Fruit fly (Drosophila melanogaster) whole organism, embryonic: ENCODE results near the gene CG3448.

Experiments used
- Asciz ChIP-seq: fragments of 200-800 bp; sonication (Bioruptor generic); optimal IDR thresholded peaks from 2 replicates; lab custom pipeline; 2017; ENCODE audit warnings: missing biosample characterization, mild to moderate bottlenecking, missing genetic modification characterization, missing genetic modification reagents
- Bgb ChIP-seq: fragments of 200-800 bp; sonication (Bioruptor generic); IDR thresholded peaks from 2 replicates; pipeline ENCODE4 v1.3.6; 2022; ENCODE audit warnings: missing biosample characterization, missing genetic modification characterization; ENCODE audit not compliant: partially characterized antibody
- C15 ChIP-seq: fragments of 200-800 bp; sonication (Bioruptor generic); IDR thresholded peaks from 3 replicates; pipeline ENCODE4 v1.3.6; 2022; ENCODE audit warnings: missing biosample characterization, missing genetic modification characterization
- CG11560 ChIP-seq: fragments of 200-800 bp; sonication (Bioruptor generic); IDR thresholded peaks from 3 replicates; pipeline ENCODE4 v1.3.6; 2022; ENCODE audit warnings: missing biosample characterization, missing genetic modification characterization
- CG12659 ChIP-seq: fragments of 200-800 bp; sonication (Bioruptor generic); optimal IDR thresholded peaks from 3 replicates; lab custom pipeline; 2017; ENCODE audit warnings: mild to moderate bottlenecking, missing biosample characterization, missing genetic modification reagents, missing genetic modification characterization
- CG14667 ChIP-seq: fragments of 200-800 bp; sonication (Bioruptor generic); IDR thresholded peaks from 2 replicates; pipeline ENCODE4 v1.3.6; 2022; ENCODE audit warnings: missing biosample characterization, missing genetic modification characterization
- CG1602 ChIP-seq: fragments of 200-800 bp; sonication (Bioruptor generic); optimal IDR thresholded peaks from 3 replicates; lab custom pipeline; 2016; ENCODE audit warnings: missing biosample characterization, missing genetic modification characterization
- CG17568 ChIP-seq: fragments of 200-800 bp; sonication (Bioruptor generic); optimal IDR thresholded peaks from 2 replicates; lab custom pipeline; 2018; ENCODE audit warnings: missing biosample characterization, mild to moderate bottlenecking, missing genetic modification characterization, moderate library complexity
- CG18764 ChIP-seq: fragments of 200-800 bp; sonication (Bioruptor generic); optimal IDR thresholded peaks from 3 replicates; lab custom pipeline; 2016; ENCODE audit warnings: missing biosample characterization, missing genetic modification characterization
- CG31365 ChIP-seq: fragments of 200-800 bp; sonication (Bioruptor generic); optimal IDR thresholded peaks from 2 replicates; lab custom pipeline; 2018; ENCODE audit warnings: missing biosample characterization, mild to moderate bottlenecking, missing genetic modification characterization
- CG33213 ChIP-seq: fragments of 200-800 bp; sonication (Bioruptor generic); optimal IDR thresholded peaks from 3 replicates; lab custom pipeline; 2016; ENCODE audit warnings: missing biosample characterization, missing genetic modification characterization
- CG3407 ChIP-seq: fragments of 200-800 bp; sonication (Bioruptor generic); optimal IDR thresholded peaks from 2 replicates; lab custom pipeline; 2018; ENCODE audit warnings: missing biosample characterization, mild to moderate bottlenecking, missing genetic modification characterization
- CG4360 ChIP-seq: fragments of 200-800 bp; sonication (Bioruptor generic); IDR thresholded peaks from 2 replicates; pipeline ENCODE4 v1.3.6; 2022; ENCODE audit warnings: missing biosample characterization, missing genetic modification characterization
- CG7786 ChIP-seq: fragments of 200-800 bp; sonication (Bioruptor generic); optimal IDR thresholded peaks from 2 replicates; lab custom pipeline; 2016; ENCODE audit warnings: missing biosample characterization, missing genetic modification characterization
- Chrac-16 ChIP-seq: fragments of 200-800 bp; sonication (Bioruptor generic); optimal IDR thresholded peaks from 3 replicates; lab custom pipeline; 2016; ENCODE audit warnings: missing biosample characterization, missing genetic modification characterization
- CrebB ChIP-seq: fragments of 200-800 bp; sonication (Bioruptor generic); optimal IDR thresholded peaks from 3 replicates; lab custom pipeline; 2018; ENCODE audit warnings: missing biosample characterization, mild to moderate bottlenecking, missing genetic modification characterization
- Doc2 ChIP-seq: fragments of 200-800 bp; sonication (Bioruptor generic); IDR thresholded peaks from 2 replicates; pipeline ENCODE4 v1.3.6; 2022; ENCODE audit warnings: missing biosample characterization, missing genetic modification characterization
- ERR ChIP-seq: fragments of 200-800 bp; sonication (Bioruptor generic); optimal IDR thresholded peaks from 2 replicates; lab custom pipeline; 2016; ENCODE audit warnings: missing biosample characterization, missing genetic modification characterization
- Elba2 ChIP-seq: fragments of 200-800 bp; sonication (Bioruptor generic); optimal IDR thresholded peaks from 3 replicates; lab custom pipeline; 2016; ENCODE audit warnings: missing biosample characterization, missing genetic modification characterization
- HLH54F ChIP-seq: fragments of 200-800 bp; sonication (Bioruptor generic); optimal IDR thresholded peaks from 3 replicates; lab custom pipeline; 2016; ENCODE audit warnings: missing biosample characterization, missing genetic modification characterization
- HmgD ChIP-seq: fragments of 200-800 bp; sonication (Bioruptor generic); optimal IDR thresholded peaks from 3 replicates; lab custom pipeline; 2016; ENCODE audit warnings: missing biosample characterization, missing genetic modification characterization
- Hr3 ChIP-seq: fragments of 200-800 bp; sonication (Bioruptor generic); optimal IDR thresholded peaks from 3 replicates; lab custom pipeline; 2016; ENCODE audit warnings: missing biosample characterization, missing genetic modification characterization
- Med ChIP-seq: fragments of 200-800 bp; sonication (Bioruptor generic); peaks from one replicate; lab custom pipeline; 2016; ENCODE audit warnings: missing biosample characterization, missing genetic modification characterization, mild to moderate bottlenecking, inconsistent platforms, moderate library complexity
- Meics ChIP-seq: fragments of 200-800 bp; sonication (Bioruptor generic); optimal IDR thresholded peaks from 2 replicates; lab custom pipeline; 2017; ENCODE audit warnings: missing biosample characterization, mild to moderate bottlenecking, missing genetic modification characterization
- Myb ChIP-seq: fragments of 200-800 bp; sonication (Bioruptor generic); optimal IDR thresholded peaks from 2 replicates; lab custom pipeline; 2016; ENCODE audit warnings: missing biosample characterization, missing genetic modification characterization
- NC2β ChIP-seq: fragments of 200-800 bp; sonication (Bioruptor generic); optimal IDR thresholded peaks from 2 replicates; lab custom pipeline; 2016; ENCODE audit warnings: missing biosample characterization, missing genetic modification characterization
- Nf-YC ChIP-seq: fragments of 200-800 bp; optimal IDR thresholded peaks from 3 replicates; lab custom pipeline; 2019; ENCODE audit warnings: missing biosample characterization, mild to moderate bottlenecking, missing genetic modification characterization, moderate library complexity
- Trl ChIP-seq, 3 experiments: fragments of >200 bp in 2 of 3; fragments of 200-800 bp in 1 of 3; sonication (Bioruptor generic) in 1 of 3; optimal IDR thresholded peaks; 2 replicates in 1 of 3; 3 replicates in 2 of 3; lab custom pipeline; 2016 to 2017; ENCODE audit warnings: missing biosample characterization in 1 of 3, missing genetic modification characterization in 1 of 3
- YL-1 ChIP-seq: fragments of 200-800 bp; sonication (Bioruptor generic); optimal IDR thresholded peaks from 3 replicates; lab custom pipeline; 2017; ENCODE audit warnings: missing biosample characterization, mild to moderate bottlenecking, missing genetic modification characterization
- ac ChIP-seq: fragments of 200-800 bp; sonication (Bioruptor generic); optimal IDR thresholded peaks from 3 replicates; lab custom pipeline; 2017; ENCODE audit warnings: missing biosample characterization, mild to moderate bottlenecking, missing genetic modification characterization
- al ChIP-seq: fragments of 200-800 bp; sonication (Bioruptor generic); IDR thresholded peaks from 2 replicates; pipeline ENCODE4 v1.3.6; 2022; ENCODE audit warnings: missing biosample characterization, missing genetic modification characterization
- bigmax ChIP-seq: fragments of 200-800 bp; sonication (Bioruptor generic); optimal IDR thresholded peaks from 2 replicates; lab custom pipeline; 2018; ENCODE audit warnings: missing biosample characterization, mild to moderate bottlenecking, missing genetic modification characterization
- croc ChIP-seq: fragments of 200-800 bp; sonication (Bioruptor generic); conservative IDR thresholded peaks from 3 replicates; pipeline ENCODE4 v1.3.6; 2022; ENCODE audit warnings: missing biosample characterization, missing genetic modification characterization
- ems ChIP-seq: fragments of 200-800 bp; sonication (Bioruptor generic); optimal IDR thresholded peaks from 3 replicates; lab custom pipeline; 2016; ENCODE audit warnings: missing biosample characterization, missing genetic modification characterization
- ewg ChIP-seq: fragments of 200-800 bp; sonication (Bioruptor generic); optimal IDR thresholded peaks from 3 replicates; lab custom pipeline; 2017; ENCODE audit warnings: mild to moderate bottlenecking, missing biosample characterization, missing genetic modification reagents, missing genetic modification characterization
- fu2 ChIP-seq: fragments of 200-800 bp; sonication (Bioruptor generic); optimal IDR thresholded peaks from 2 replicates; lab custom pipeline; 2016; ENCODE audit warnings: missing biosample characterization, missing genetic modification characterization
- gfzf ChIP-seq: fragments of 200-800 bp; sonication (Bioruptor generic); optimal IDR thresholded peaks from 2 replicates; lab custom pipeline; 2016; ENCODE audit warnings: missing biosample characterization, mild to moderate bottlenecking, missing genetic modification characterization, moderate library complexity
- gsb ChIP-seq: fragments of 200-800 bp; sonication (Bioruptor generic); IDR thresholded peaks from 2 replicates; pipeline ENCODE4 v1.3.6; 2022; ENCODE audit warnings: missing biosample characterization, missing genetic modification characterization
- hb ChIP-seq: fragments of 200-800 bp; sonication (Bioruptor generic); IDR thresholded peaks from 3 replicates; pipeline ENCODE4 v1.3.6; 2022; ENCODE audit warnings: missing biosample characterization, missing genetic modification characterization; ENCODE audit not compliant: partially characterized antibody
- lbe ChIP-seq: fragments of 200-800 bp; sonication (Bioruptor generic); optimal IDR thresholded peaks from 2 replicates; lab custom pipeline; 2016; ENCODE audit warnings: missing biosample characterization, mild to moderate bottlenecking, missing genetic modification characterization
- lilli ChIP-seq: fragments of 200-800 bp; sonication (Bioruptor generic); optimal IDR thresholded peaks from 3 replicates; lab custom pipeline; 2016; ENCODE audit warnings: missing biosample characterization, missing genetic modification characterization
- mam ChIP-seq: fragments of 200-800 bp; sonication (Bioruptor generic); optimal IDR thresholded peaks from 3 replicates; lab custom pipeline; 2016; ENCODE audit warnings: missing biosample characterization, missing genetic modification characterization
- pita ChIP-seq: fragments of 200-800 bp; sonication (Bioruptor generic); optimal IDR thresholded peaks from 2 replicates; lab custom pipeline; 2017; ENCODE audit warnings: missing biosample characterization, mild to moderate bottlenecking, missing genetic modification characterization
- ranshi ChIP-seq: fragments of 200-800 bp; sonication (Bioruptor generic); IDR thresholded peaks from 2 replicates; pipeline ENCODE4 v1.3.6; 2022; ENCODE audit warnings: missing biosample characterization, missing genetic modification characterization
- sc ChIP-seq, 3 experiments: fragments of >200 bp in 2 of 3; fragments of 200-800 bp in 1 of 3; sonication (Bioruptor generic) in 1 of 3; optimal IDR thresholded peaks; 2 replicates in 2 of 3; 3 replicates in 1 of 3; lab custom pipeline; 2017; ENCODE audit warnings: mild to moderate bottlenecking in 1 of 3, missing biosample characterization in 1 of 3, missing genetic modification characterization in 1 of 3, missing genetic modification reagents in 1 of 3
- scrt ChIP-seq: fragments of 200-800 bp; sonication (Bioruptor generic); optimal IDR thresholded peaks from 2 replicates; lab custom pipeline; 2018; ENCODE audit warnings: missing biosample characterization, mild to moderate bottlenecking, missing genetic modification characterization, moderate library complexity
- sens ChIP-seq: fragments of 200-800 bp; sonication (Bioruptor generic); peaks from one replicate; lab custom pipeline; 2016; ENCODE audit warnings: missing biosample characterization, missing genetic modification characterization
- slou ChIP-seq: fragments of 200-800 bp; sonication (Bioruptor generic); optimal IDR thresholded peaks from 3 replicates; lab custom pipeline; 2016; ENCODE audit warnings: missing biosample characterization, missing genetic modification characterization
- tll ChIP-seq, 2 experiments: fragments of 200-800 bp in 1 of 2; fragments of >200 bp in 1 of 2; sonication (Bioruptor generic) in 1 of 2; optimal IDR thresholded peaks; 2 replicates each; lab custom pipeline; 2017 to 2019; ENCODE audit warnings: missing biosample characterization in 2 of 2, missing genetic modification characterization in 2 of 2, mild to moderate bottlenecking in 1 of 2, moderate library complexity in 1 of 2

The CG3448 gene

dm6 chr3L:9456389-9456788 lies 5.0 kb upstream of the CG3448 start:
- TF ChIP-seq al (GFP tag; lab: Robert Waterston, UW) (no peak), CG18764 (GFP tag; lab: Kevin White, UChicago) (no peak), HLH54F (GFP tag; lab: Kevin White, UChicago) (no peak), hb (GFP tag; lab: Robert Waterston, UW) (no peak), fu2 (no peak), CG4360 (GFP tag; lab: Robert Waterston, UW) (peak; percentile 42; the same call in 1 of the 2 replicates), lbe (no peak), gfzf (GFP tag; lab: Kevin White, UChicago) (no peak), CG31365 (tag; lab: Kevin White, UChicago) (no peak), YL-1 (GFP tag; lab: Kevin White, UChicago) (peak; percentile 35), Meics (GFP tag; lab: Kevin White, UChicago) (peak; percentile 8), croc (GFP tag; lab: Robert Waterston, UW) (no peak), Hr3 (no peak), Trl (optimal IDR thresholded peaks at IDR 0.05; lab: Kevin White, UChicago) (no peak), Trl (GFP tag; optimal IDR thresholded peaks at IDR 0.05; lab: Kevin White, UChicago) (no peak), sens (GFP tag; lab: Kevin White, UChicago) (peak; percentile 31), HmgD (GFP tag; lab: Kevin White, UChicago) (no peak), scrt (GFP tag; lab: Kevin White, UChicago) (peak; percentile 95), ems (GFP tag; lab: Kevin White, UChicago) (no peak), ewg (GFP tag; lab: Kevin White, UChicago) (peak; percentile 6), CG11560 (tag; lab: Robert Waterston, UW) (no peak), Med (GFP tag; lab: Kevin White, UChicago) (peak; percentile 1), Elba2 (GFP tag; lab: Kevin White, UChicago) (peak; percentile 15), CG14667 (no peak), ac (GFP tag; lab: Kevin White, UChicago) (no peak)
- TF ChIP-seq, all 482 proteins: peak for 8

dm6 chr3L:9455819-9456388 lies 4.5 kb upstream of the CG3448 start, which contains the start of the genes phol and CG3552:
phol (minus strand) TSS chr3L:9456281.
CG3552 (plus strand) TSS chr3L:9456318.
- TF ChIP-seq CG1602 = no peak
- TF ChIP-seq bigmax (GFP tag; lab: Kevin White, UChicago) = no peak
- TF ChIP-seq slou (GFP tag; lab: Kevin White, UChicago) = no peak
- TF ChIP-seq pita (GFP tag; lab: Kevin White, UChicago) = no peak
- no peak for TF ChIP-seq C15 (GFP tag; lab: Robert Waterston, UW)
- no peak for TF ChIP-seq CG7786 (GFP tag; lab: Kevin White, UChicago)
- no peak for TF ChIP-seq ERR (GFP tag; lab: Kevin White, UChicago)
- TF ChIP-seq CG33213 (GFP tag; lab: Kevin White, UChicago) = no peak
- peak; percentile 25 for TF ChIP-seq Myb (GFP tag; lab: Kevin White, UChicago)
- TF ChIP-seq gfzf (GFP tag; lab: Kevin White, UChicago) = peak; percentile 51
- no peak for TF ChIP-seq ranshi
- TF ChIP-seq Chrac-16 (GFP tag; lab: Kevin White, UChicago) = no peak
- no peak for TF ChIP-seq Elba2 (GFP tag; lab: Kevin White, UChicago)
- no peak for TF ChIP-seq gsb (GFP tag; lab: Robert Waterston, UW)
- TF ChIP-seq CG3407 (GFP tag; lab: Kevin White, UChicago) = no peak
- peak; percentile 13 for TF ChIP-seq mam (GFP tag; lab: Kevin White, UChicago)
- no peak for TF ChIP-seq sc (optimal IDR thresholded peaks at IDR 0.05; lab: Kevin White, UChicago)
- no peak for TF ChIP-seq sc (GFP tag; optimal IDR thresholded peaks at IDR 0.05; lab: Kevin White, UChicago)
- peak; percentile 6 for TF ChIP-seq NC2β (GFP tag; lab: Kevin White, UChicago)
- TF ChIP-seq CG17568 = no peak
- no peak for TF ChIP-seq CG4360 (GFP tag; lab: Robert Waterston, UW)
- TF ChIP-seq Nf-YC (tag; lab: Kevin White, UChicago) = peak; percentile 43
- peak in 1 of 2 experiments; percentile 13 for TF ChIP-seq tll (GFP tag; optimal IDR thresholded peaks at IDR 0.05; lab: Kevin White, UChicago)
- no peak for TF ChIP-seq Doc2 (GFP tag; lab: Robert Waterston, UW)
- peak; percentile 29 for TF ChIP-seq CG12659 (GFP tag; lab: Kevin White, UChicago)
- no peak for TF ChIP-seq Asciz
- TF ChIP-seq Bgb (GFP tag; lab: Robert Waterston, UW) = peak; percentile 30; the same call in 1 of the 2 replicates
- TF ChIP-seq CrebB (tag; lab: Kevin White, UChicago) = no peak
- peak; percentile 24 for TF ChIP-seq lilli (GFP tag; lab: Kevin White, UChicago)
